Worm (Caenorhabditis elegans) whole organism, L2 larva: ENCODE measurements around the gene F07C4.11.

Experiments used
- C34F6.9 ChIP-seq: fragments of 150-350 bp; optimal IDR thresholded peaks from 2 replicates; lab custom pipeline; 2014; ENCODE audit warnings: missing biosample characterization, missing genetic modification characterization
- ama-1 ChIP-seq: fragments of 150-350 bp; optimal IDR thresholded peaks from 2 replicates; lab custom pipeline; 2018; ENCODE audit warnings: inconsistent platforms
- egl-27 ChIP-seq: sonication (generic microtip); optimal IDR thresholded peaks from 3 replicates; lab custom pipeline; 2017; ENCODE audit warnings: missing biosample characterization, missing genetic modification reagents, missing genetic modification characterization
- lsy-2 ChIP-seq, 2 experiments: fragments of 150-350 bp in 1 of 2; sonication (generic microtip) in 1 of 2; optimal IDR thresholded peaks; 2 replicates each; lab custom pipeline; 2014 to 2017; ENCODE audit warnings: missing biosample characterization in 2 of 2, missing genetic modification characterization in 2 of 2
- nhr-237 ChIP-seq: fragments of 150-350 bp; optimal IDR thresholded peaks from 2 replicates; lab custom pipeline; 2014; ENCODE audit warnings: missing biosample characterization, missing genetic modification characterization
- skn-1 ChIP-seq: sonication (generic microtip); optimal IDR thresholded peaks from 2 replicates; lab custom pipeline; 2017; ENCODE audit warnings: missing biosample characterization, missing genetic modification characterization
- sma-3 ChIP-seq: sonication (generic microtip); optimal IDR thresholded peaks from 2 replicates; lab custom pipeline; 2016; ENCODE audit warnings: missing genetic modification reagents, missing genetic modification characterization, missing compliant biosample characterization
- unc-39 ChIP-seq: fragments of 150-350 bp; optimal IDR thresholded peaks from 2 replicates; lab custom pipeline; 2014; ENCODE audit warnings: missing biosample characterization, missing genetic modification characterization
- unc-62 ChIP-seq: fragments of 150-350 bp; optimal IDR thresholded peaks from 2 replicates; lab custom pipeline; 2014; ENCODE audit warnings: missing biosample characterization, missing genetic modification reagents, missing genetic modification characterization

DNA sequence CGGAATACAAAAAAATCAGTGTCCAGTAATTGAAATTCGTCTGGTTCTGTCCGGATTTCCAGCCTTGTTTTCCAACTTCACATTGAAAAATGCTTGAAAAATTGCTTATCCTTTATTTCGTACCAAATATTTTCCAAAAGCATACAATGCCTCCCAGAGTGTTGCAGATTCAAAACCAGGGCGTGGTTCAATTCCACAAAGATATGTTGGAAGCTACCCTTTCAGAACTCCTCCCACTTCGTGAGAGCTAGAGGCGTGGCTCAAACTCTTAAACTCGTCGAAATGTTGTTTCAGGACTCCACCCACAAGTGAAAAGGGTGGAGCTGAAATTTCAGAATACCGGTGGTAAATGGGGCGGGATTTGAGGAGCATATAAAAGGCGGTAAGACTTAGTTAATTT is 32.6 kb upstream of the F07C4.11 start, which contains the start of gene C12D5.3:
- TF ChIP-seq C34F6.9 (tag; lab: Kevin White, UChicago) (no peak), egl-27 (no peak), sma-3 (GFP tag; lab: Kevin White, UChicago) (no peak), skn-1 (no peak), nhr-237 (tag; lab: Kevin White, UChicago) (no peak), unc-39 (tag; lab: Kevin White, UChicago) (no peak), ama-1 (no peak), unc-62 (GFP tag; lab: Kevin White, UChicago) (no peak), lsy-2 (tag; optimal IDR thresholded peaks at IDR 0.05; lab: Kevin White, UChicago) (no peak)
